Worm (Caenorhabditis elegans): Measurements from ENCODE around the gene C05G5.3.

Gene C05G5.3

DNA sequence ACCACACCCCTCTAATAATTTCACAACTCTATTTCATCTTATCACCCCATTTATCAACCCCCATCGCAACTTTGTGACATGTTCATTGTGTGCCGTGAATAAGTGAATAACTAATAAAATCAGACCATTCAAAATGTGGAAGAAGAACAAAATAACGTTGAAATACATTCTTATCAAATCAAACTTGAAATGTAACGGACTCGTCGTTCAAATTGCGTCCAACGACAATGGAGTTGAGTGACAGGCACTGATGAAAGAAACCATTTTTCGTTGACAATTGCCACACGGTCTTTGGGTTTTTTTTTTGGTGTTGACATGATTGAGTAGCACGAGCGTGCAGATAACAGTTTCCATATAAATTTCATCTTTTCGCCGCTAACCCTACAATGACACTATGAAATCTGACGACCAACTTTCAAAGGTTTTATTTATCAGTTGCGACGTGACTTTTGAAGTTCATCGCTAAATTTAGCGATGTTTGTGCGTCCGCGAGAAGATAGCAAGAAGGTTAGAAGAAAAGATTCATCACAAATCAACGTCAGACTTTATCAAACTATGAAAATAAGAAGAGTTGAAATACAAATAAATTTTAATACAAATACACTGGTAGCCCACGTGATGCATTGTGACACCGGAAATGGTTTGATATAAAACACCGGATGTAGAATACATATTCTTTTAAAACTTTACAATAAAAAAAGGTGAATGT is 31.8 kb upstream of the C05G5.3 start (continued):
- TF ChIP-seq ztf-25 (GFP tag; IDR thresholded peaks at IDR 0.05) (no peak), Y95B8A.8 (GFP tag; IDR thresholded peaks at IDR 0.05) (no peak), F22D6.2 (tag; optimal IDR thresholded peaks at IDR 0.05) (peak; percentile 20), K12H6.12 (tag; optimal IDR thresholded peaks at IDR 0.05) (no peak), snpc-1.1 (tag; optimal IDR thresholded peaks at IDR 0.05; ENCODE audit: insufficient read depth) (no peak), bed-2 (GFP tag; IDR thresholded peaks at IDR 0.05) (no peak), B0336.3 (GFP tag; IDR thresholded peaks at IDR 0.05) (peak; percentile 72), lag-1 (GFP tag; IDR thresholded peaks at IDR 0.05) (no peak), him-1 (tag; optimal IDR thresholded peaks at IDR 0.05) (no peak), attf-5 (GFP tag; optimal IDR thresholded peaks at IDR 0.05) (no peak), nfya-2 (GFP tag; IDR thresholded peaks at IDR 0.05) (no peak), F23B12.7 (tag; optimal IDR thresholded peaks at IDR 0.05; ENCODE audit: insufficient read depth) (no peak), F52B5.7 (tag; optimal IDR thresholded peaks at IDR 0.05) (no peak), lin-54 (GFP tag; optimal IDR thresholded peaks at IDR 0.05) (no peak), athp-1 (tag; optimal IDR thresholded peaks at IDR 0.05) (no peak), fkh-3 (tag; optimal IDR thresholded peaks at IDR 0.05) (no peak), dpl-1 (GFP tag; optimal IDR thresholded peaks at IDR 0.05) (no peak), xnd-1 (tag; optimal IDR thresholded peaks at IDR 0.05) (no peak), nhr-120 (GFP tag; IDR thresholded peaks at IDR 0.05) (no peak), mel-28 (tag; optimal IDR thresholded peaks at IDR 0.05; ENCODE audit: borderline replicate concordance) (no peak), pbrm-1 (GFP tag; IDR thresholded peaks at IDR 0.05) (no peak), die-1 (tag; optimal IDR thresholded peaks at IDR 0.05) (no peak), lir-1 (GFP tag; conservative IDR thresholded peaks at IDR 0.05) (no peak), gei-17 (GFP tag; optimal IDR thresholded peaks at IDR 0.05) (no peak), tlf-1 (GFP tag; optimal IDR thresholded peaks at IDR 0.05) (no peak), sdz-38 (tag; optimal IDR thresholded peaks at IDR 0.05) (no peak), B0035.1 (tag; optimal IDR thresholded peaks at IDR 0.05) (no peak), Y79H2A.3 (GFP tag; conservative IDR thresholded peaks at IDR 0.05) (no peak), lin-26 (GFP tag; IDR thresholded peaks at IDR 0.05) (no peak), nhr-80 (tag; optimal IDR thresholded peaks at IDR 0.05) (peak; percentile 99), aptf-2 (GFP tag; conservative IDR thresholded peaks at IDR 0.05) (no peak), nhr-27 (tag; optimal IDR thresholded peaks at IDR 0.05) (no peak), unc-130 (GFP tag; optimal IDR thresholded peaks at IDR 0.05) (no peak), Y53F4B.3 (GFP tag; IDR thresholded peaks at IDR 0.05) (no peak), somi-1 (GFP tag; optimal IDR thresholded peaks at IDR 0.05) (no peak), F10E7.11 (tag; optimal IDR thresholded peaks at IDR 0.05) (no peak), madf-6 (GFP tag; IDR thresholded peaks at IDR 0.05) (no peak), lsy-27 (tag; optimal IDR thresholded peaks at IDR 0.05; ENCODE audit: borderline replicate concordance, insufficient read depth) (no peak), repo-1 (tag; optimal IDR thresholded peaks at IDR 0.05) (no peak), ceh-100 (GFP tag; IDR thresholded peaks at IDR 0.05) (no peak), ets-4 (GFP tag; optimal IDR thresholded peaks at IDR 0.05) (peak; percentile 71)
